Fruit fly (Drosophila melanogaster) Kc167 (cell line): ENCODE data around the gene tipE.

Experiments
- Myc ChIP-seq: fragments of >200 bp; optimal IDR thresholded peaks from 2 replicates; lab custom pipeline; 2017; ENCODE audit warnings: missing external identifiers
- Sin3A ChIP-seq: fragments of >200 bp; optimal IDR thresholded peaks from 2 replicates; lab custom pipeline; 2018; ENCODE audit warnings: missing external identifiers
- h ChIP-seq: fragments of >200 bp; optimal IDR thresholded peaks from 3 replicates; lab custom pipeline; 2018; ENCODE audit warnings: missing external identifiers
- insv ChIP-seq: fragments of >200 bp; optimal IDR thresholded peaks from 3 replicates; lab custom pipeline; 2018; ENCODE audit warnings: missing external identifiers
- psq ChIP-seq: fragments of >200 bp; optimal IDR thresholded peaks from 2 replicates; lab custom pipeline; 2017; ENCODE audit warnings: missing external identifiers
- ttk ChIP-seq: sonication (Bioruptor generic); optimal IDR thresholded peaks from 2 replicates; lab custom pipeline; 2017; ENCODE audit warnings: missing external identifiers

DNA sequence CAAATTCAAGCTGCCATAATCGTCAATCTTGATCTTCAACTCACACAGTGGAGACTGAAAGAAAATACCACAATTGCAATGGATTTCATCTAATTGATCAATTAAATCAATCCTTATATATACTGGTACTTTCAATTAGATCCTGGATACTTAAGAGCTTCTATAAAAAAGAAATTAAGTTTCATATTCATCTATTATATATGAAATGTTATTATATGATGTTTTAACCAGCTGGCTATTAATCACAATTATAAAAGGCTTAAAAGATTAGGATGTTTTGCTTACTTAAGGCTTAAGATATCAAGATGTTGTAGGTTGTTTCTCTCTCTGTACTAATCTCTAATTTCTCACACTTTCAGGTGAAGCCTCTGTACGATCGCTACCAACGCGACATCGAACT lies 16.6 kb downstream of the tipE start:
- TF ChIP-seq h (no peak), Myc (lab: Kevin White, UChicago) (no peak), Sin3A (lab: Kevin White, UChicago) (no peak), psq (lab: Kevin White, UChicago) (no peak), ttk (lab: Kevin White, UChicago) (no peak), insv (lab: Kevin White, UChicago) (no peak)
